Worm (Caenorhabditis elegans): Measurements from ENCODE around the gene mat-2.

mat-2 gene

ce11 chrII:11103052-11103451 lies 9.5 kb upstream of the mat-2 start (continued):
- TF ChIP-seq lin-39 (tag; optimal IDR thresholded peaks at IDR 0.05) (no peak), ZK546.5 (tag; optimal IDR thresholded peaks at IDR 0.05) (no peak), lin-13 (GFP tag; optimal IDR thresholded peaks at IDR 0.05) (peak; percentile 51), elt-3 (tag; optimal IDR thresholded peaks at IDR 0.05) (no peak)

- no peak for TF ChIP-seq nhr-25 (tag; optimal IDR thresholded peaks at IDR 0.05)
- TF ChIP-seq lin-39 (tag; optimal IDR thresholded peaks at IDR 0.05), result no peak
- no peak for TF ChIP-seq unc-62 (GFP tag; optimal IDR thresholded peaks at IDR 0.05)
- TF ChIP-seq crh-2 (tag; optimal IDR thresholded peaks at IDR 0.05), result no peak
- TF ChIP-seq elt-1 (tag; optimal IDR thresholded peaks at IDR 0.05), result no peak
- TF ChIP-seq unc-55 (GFP tag; optimal IDR thresholded peaks at IDR 0.05), result no peak
- no peak for TF ChIP-seq ztf-4 (tag; optimal IDR thresholded peaks at IDR 0.05)
- TF ChIP-seq ceh-16 (tag; optimal IDR thresholded peaks at IDR 0.05), result no peak
- no peak for TF ChIP-seq nhr-11 (tag; optimal IDR thresholded peaks at IDR 0.05)
- no peak for TF ChIP-seq nhr-77 (tag; optimal IDR thresholded peaks at IDR 0.05)
- no peak for TF ChIP-seq peb-1 (tag; optimal IDR thresholded peaks at IDR 0.05)
- TF ChIP-seq nhr-23 (tag; optimal IDR thresholded peaks at IDR 0.05), result no peak
- TF ChIP-seq unc-39 (tag; optimal IDR thresholded peaks at IDR 0.05), result no peak
Observed at ce11 chrII:11103657-11104056, 8.9 kb upstream of the mat-2 start, which contains the start of gene C09H10.5. TSS of gene C09H10.5 (minus strand) at chrII:11103757.

ce11 chrII:11104162-11104561 lies 8.4 kb upstream of the mat-2 start, which contains the start of gene C09H10.9:
TSS of gene C09H10.9 (plus strand) at chrII:11104462.
- TF ChIP-seq R02D3.7 (tag; optimal IDR thresholded peaks at IDR 0.05) (no peak), nhr-25 (tag; optimal IDR thresholded peaks at IDR 0.05) (no peak), ztf-4 (tag; optimal IDR thresholded peaks at IDR 0.05) (no peak), sem-4 (tag; optimal IDR thresholded peaks at IDR 0.05) (no peak), ztf-11 (tag; optimal IDR thresholded peaks at IDR 0.05) (no peak), nhr-23 (tag; optimal IDR thresholded peaks at IDR 0.05) (no peak), peb-1 (tag; optimal IDR thresholded peaks at IDR 0.05) (no peak), elt-3 (tag; optimal IDR thresholded peaks at IDR 0.05) (no peak), ceh-16 (tag; optimal IDR thresholded peaks at IDR 0.05) (no peak), ZK546.5 (tag; optimal IDR thresholded peaks at IDR 0.05) (no peak), nhr-77 (tag; optimal IDR thresholded peaks at IDR 0.05) (no peak), aly-2 (tag; optimal IDR thresholded peaks at IDR 0.05) (no peak), unc-39 (tag; optimal IDR thresholded peaks at IDR 0.05) (no peak), nhr-6 (tag; optimal IDR thresholded peaks at IDR 0.05) (no peak), F13H6.1 (tag; optimal IDR thresholded peaks at IDR 0.05) (no peak), ama-1 (optimal IDR thresholded peaks at IDR 0.05) (no peak), lin-11 (tag; optimal IDR thresholded peaks at IDR 0.05) (no peak), crh-2 (tag; optimal IDR thresholded peaks at IDR 0.05) (no peak), nhr-12 (tag; optimal IDR thresholded peaks at IDR 0.05) (no peak), gmeb-1 (tag; optimal IDR thresholded peaks at IDR 0.05) (no peak)

- peak in 1 of 2 experiments; percentile 73 for TF ChIP-seq lsy-2 (tag; optimal IDR thresholded peaks at IDR 0.05)
- no peak for TF ChIP-seq mbf-1 (tag; optimal IDR thresholded peaks at IDR 0.05)
Observed at ce11 chrII:11105981-11106711, 6.4 kb upstream of the mat-2 start, which contains the start of gene nasp-1. TSS of gene nasp-1 (plus strand) at chrII:11106612.

ce11 chrII:11107828-11108227 lies 4.7 kb upstream of the mat-2 start, which contains the start of gene apc-17:
TSS of gene apc-17 (plus strand) at chrII:11108128.
- TF ChIP-seq ZK546.5 (tag; optimal IDR thresholded peaks at IDR 0.05) (no peak), mab-5 (tag; optimal IDR thresholded peaks at IDR 0.05) (no peak), crh-2 (tag; optimal IDR thresholded peaks at IDR 0.05) (no peak), ama-1 (optimal IDR thresholded peaks at IDR 0.05) (no peak), ztf-11 (tag; optimal IDR thresholded peaks at IDR 0.05) (no peak), lin-13 (GFP tag; optimal IDR thresholded peaks at IDR 0.05) (no peak)

- no peak for TF ChIP-seq snpc-4 (tag; optimal IDR thresholded peaks at IDR 0.05)
- no peak for TF ChIP-seq nhr-25 (tag; optimal IDR thresholded peaks at IDR 0.05)
- TF ChIP-seq ceh-16 (tag; optimal IDR thresholded peaks at IDR 0.05), result no peak
- TF ChIP-seq sma-9 (GFP tag; optimal IDR thresholded peaks at IDR 0.05), result no peak
- no peak for TF ChIP-seq sma-9 (tag; optimal IDR thresholded peaks at IDR 0.05)
- TF ChIP-seq unc-39 (tag; optimal IDR thresholded peaks at IDR 0.05), result no peak
Observed at ce11 chrII:11110419-11110818, 2.1 kb upstream of the mat-2 start.
